Worm (Caenorhabditis elegans) whole organism, mixed stage, embryonic: ENCODE measurements around the gene T02H6.3.

Experiments used
- flh-1 ChIP-seq: fragments of 200-800 bp; sonication (Bioruptor generic); optimal IDR thresholded peaks from 2 replicates; lab custom pipeline; 2018; ENCODE audit warnings: mild to moderate bottlenecking, missing genetic modification characterization, moderate library complexity, missing compliant biosample characterization
- lin-13 ChIP-seq: fragments of 150-350 bp; optimal IDR thresholded peaks from 2 replicates; lab custom pipeline; 2014; ENCODE audit warnings: missing biosample characterization, missing genetic modification characterization
- nhr-237 ChIP-seq: fragments of 150-350 bp; optimal IDR thresholded peaks from 2 replicates; lab custom pipeline; 2014; ENCODE audit warnings: missing biosample characterization, missing genetic modification characterization
- pha-4 ChIP-seq: fragments of 150-350 bp; optimal IDR thresholded peaks from 2 replicates; lab custom pipeline; 2018; ENCODE audit warnings: missing biosample characterization, missing genetic modification reagents, missing genetic modification characterization
- ztf-11 ChIP-seq: fragments of 150-350 bp; optimal IDR thresholded peaks from 2 replicates; lab custom pipeline; 2014; ENCODE audit warnings: missing biosample characterization, missing genetic modification characterization

DNA sequence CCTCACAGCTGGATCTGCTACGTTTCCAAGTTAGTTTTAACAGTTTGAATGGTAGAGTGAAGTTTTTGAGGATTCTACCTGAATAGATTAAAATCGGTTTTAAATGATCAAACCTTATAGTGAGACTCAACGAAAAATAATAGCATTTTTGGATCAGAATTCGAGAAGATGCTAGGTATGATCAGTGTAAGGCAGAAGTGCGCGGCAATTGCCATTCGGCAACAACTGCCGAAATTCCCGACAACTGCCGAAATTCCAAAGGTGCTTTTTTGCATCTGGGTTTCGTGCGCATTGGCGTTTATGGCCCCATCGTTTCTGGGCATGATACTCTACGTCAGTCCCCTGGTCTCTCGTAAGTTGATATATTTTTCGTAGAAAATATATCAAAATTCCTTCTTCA, 8.2 kb upstream of the T02H6.3 start, which contains the start of gene T02H6.6:
- TF ChIP-seq ztf-11 (tag; lab: Kevin White, UChicago), result no peak
- TF ChIP-seq nhr-237 (tag; lab: Kevin White, UChicago), result no peak
- TF ChIP-seq flh-1 (GFP tag; lab: Kevin White, UChicago), result no peak
- TF ChIP-seq pha-4 (tag; lab: Kevin White, UChicago), result no peak
- TF ChIP-seq lin-13 (tag; lab: Kevin White, UChicago), result no peak
